Fruit fly (Drosophila melanogaster) whole organism, adult: Measurements from ENCODE around the gene Pits.

ENCODE experiments used
- CG14711 ChIP-seq: fragments of 200-800 bp; sonication (Bioruptor generic); optimal IDR thresholded peaks from 2 replicates; lab custom pipeline; 2018; ENCODE audit warnings: missing biosample characterization, mild to moderate bottlenecking, missing genetic modification characterization, moderate library complexity
- CG33017 ChIP-seq: fragments of 200-800 bp; sonication (Bioruptor generic); optimal IDR thresholded peaks from 2 replicates; lab custom pipeline; 2018; ENCODE audit warnings: missing biosample characterization, mild to moderate bottlenecking, missing genetic modification characterization, moderate library complexity
- Hr96 ChIP-seq: fragments of 200-800 bp; sonication (Bioruptor generic); optimal IDR thresholded peaks from 2 replicates; lab custom pipeline; 2016; ENCODE audit warnings: missing biosample characterization, missing genetic modification characterization
- Mnt ChIP-seq: fragments of 200-800 bp; sonication (Bioruptor generic); optimal IDR thresholded peaks from 2 replicates; lab custom pipeline; 2016; ENCODE audit warnings: missing biosample characterization, mild to moderate bottlenecking, missing genetic modification characterization
- bab1 ChIP-seq: fragments of 200-800 bp; sonication (Bioruptor generic); optimal IDR thresholded peaks from 3 replicates; lab custom pipeline; 2019; ENCODE audit warnings: missing biosample characterization, mild to moderate bottlenecking, missing genetic modification characterization, moderate library complexity
- cic ChIP-seq: fragments of 200-800 bp; sonication (Bioruptor generic); optimal IDR thresholded peaks from 2 replicates; lab custom pipeline; 2017; ENCODE audit warnings: missing biosample characterization, mild to moderate bottlenecking, missing genetic modification characterization, moderate library complexity
- cnc ChIP-seq, 2 experiments: fragments of >200 bp; optimal IDR thresholded peaks; 2 replicates each; lab custom pipeline; 2017
- pad ChIP-seq: fragments of 200-800 bp; sonication (Bioruptor generic); optimal IDR thresholded peaks from 3 replicates; lab custom pipeline; 2017; ENCODE audit warnings: missing biosample characterization, missing genetic modification characterization, mild to moderate bottlenecking, moderate library complexity, missing genetic modification reagents
- tj ChIP-seq: fragments of 200-800 bp; sonication (Bioruptor generic); optimal IDR thresholded peaks from 3 replicates; lab custom pipeline; 2017; ENCODE audit warnings: missing biosample characterization, mild to moderate bottlenecking, missing genetic modification characterization, moderate library complexity

DNA sequence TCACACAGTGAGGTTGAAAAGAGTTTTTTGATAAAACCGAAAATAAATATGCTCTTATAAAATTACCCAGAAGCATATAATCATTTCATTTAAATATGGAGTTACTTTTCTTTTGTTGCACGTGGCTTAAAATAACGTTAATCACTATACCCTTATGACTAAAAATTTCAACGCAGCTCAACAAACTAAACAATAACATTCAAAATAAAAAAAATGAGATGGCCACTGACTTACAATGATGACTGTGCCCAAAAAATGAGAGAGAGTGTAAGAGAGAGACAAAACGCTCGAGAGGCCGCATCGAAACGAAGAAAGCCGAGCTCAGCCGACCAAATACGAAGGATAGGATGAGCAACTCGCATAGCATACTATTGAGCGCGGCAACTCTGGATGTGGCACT lies 35.3 kb downstream of the Pits start:
- no peak for TF ChIP-seq cnc (optimal IDR thresholded peaks at IDR 0.05; lab: Kevin White, UChicago)
- no peak for TF ChIP-seq CG33017 (tag; lab: Kevin White, UChicago)
- TF ChIP-seq Mnt, result peak; percentile 5
- TF ChIP-seq cic (GFP tag; lab: Kevin White, UChicago), result no peak
- TF ChIP-seq tj (GFP tag; lab: Kevin White, UChicago), result no peak
- peak; percentile 50 for TF ChIP-seq Hr96 (GFP tag; lab: Kevin White, UChicago)
- TF ChIP-seq bab1 (GFP tag; lab: Kevin White, UChicago), result no peak
- no peak for TF ChIP-seq CG14711 (tag; lab: Kevin White, UChicago)
- no peak for TF ChIP-seq pad (GFP tag; lab: Kevin White, UChicago)
